Worm (Caenorhabditis elegans): ENCODE results near the gene gln-3.

- TF ChIP-seq him-1 (tag; optimal IDR thresholded peaks at IDR 0.05) (no peak), dao-5 (tag; optimal IDR thresholded peaks at IDR 0.05) (no peak)
These were observed 24.4 kb downstream of the gln-3 start for ce11 chrIV:16146063-16146462.

Measured in whole organism, L4/young adult.